Fruit fly (Drosophila melanogaster) whole organism, larva: Measurements from ENCODE around the gene CG11588.

Source experiments
- noc ChIP-seq: fragments of 200-800 bp; sonication (Bioruptor generic); optimal IDR thresholded peaks from 3 replicates; lab custom pipeline; 2019; ENCODE audit warnings: missing biosample characterization, mild to moderate bottlenecking, missing genetic modification characterization, moderate library complexity

The CG11588 gene

DNA sequence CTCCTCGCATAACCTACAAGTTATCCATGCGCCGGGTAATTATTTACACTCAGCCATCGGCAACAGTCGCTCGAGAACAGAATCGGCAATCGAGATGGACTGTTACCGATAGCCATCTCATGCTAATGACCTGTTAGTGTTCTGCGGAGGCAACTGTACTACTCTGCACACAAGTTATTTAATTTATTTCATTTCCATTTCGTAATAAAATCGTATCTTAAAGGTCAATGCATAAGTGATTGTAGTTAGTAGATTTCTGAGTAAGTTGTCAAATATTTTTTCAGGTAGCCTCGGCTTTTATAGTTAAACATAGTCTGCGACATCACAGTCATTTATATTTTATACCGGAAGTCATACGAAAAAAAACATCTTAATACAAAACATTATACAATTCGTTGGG is at the start of gene CG11588:
CG11588 (plus strand) TSS at position 301 of the 400 bp plus-strand sequence.
- no peak for TF ChIP-seq noc (tag; lab: Kevin White, UChicago)

DNA sequence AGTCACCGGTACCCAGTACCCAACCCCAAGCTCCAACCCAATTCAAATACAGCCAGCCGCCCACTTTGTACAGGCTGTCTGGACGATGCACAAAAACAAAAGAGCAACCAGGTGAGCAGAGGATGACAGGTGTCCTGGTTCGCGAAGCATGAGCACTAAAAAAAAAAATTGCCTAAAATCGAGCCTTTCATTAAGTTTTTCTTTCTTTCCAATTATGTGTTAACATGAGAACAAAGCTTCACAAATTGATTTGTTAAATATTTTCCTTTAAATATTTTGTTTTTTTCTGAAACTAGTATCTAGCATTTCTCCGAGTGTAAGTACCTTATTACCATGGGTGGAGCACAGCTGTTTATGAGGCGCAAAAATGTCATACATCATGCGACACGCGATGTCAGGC is 46.6 kb upstream of the CG11588 start:
- no peak for TF ChIP-seq noc (tag; lab: Kevin White, UChicago)

DNA sequence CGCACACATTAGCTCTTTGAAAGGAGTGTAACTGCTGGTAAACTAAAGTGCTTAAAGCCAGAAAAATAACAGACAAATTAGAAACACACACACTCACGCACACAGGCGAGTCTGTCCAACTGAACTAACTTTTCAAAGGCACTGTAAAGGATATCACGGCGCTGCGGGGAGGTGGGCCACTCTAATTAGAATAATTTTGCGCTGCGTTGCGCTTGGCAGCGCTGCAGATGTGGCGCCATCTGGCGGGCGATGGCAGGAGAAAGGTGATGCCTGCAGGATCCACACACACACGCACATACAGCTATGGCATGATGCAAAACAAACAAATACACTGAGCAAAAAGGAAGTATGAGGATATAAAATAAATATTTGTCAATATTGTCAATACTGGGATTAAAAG is 45.3 kb upstream of the CG11588 start:
- TF ChIP-seq noc (tag; lab: Kevin White, UChicago): no peak

DNA sequence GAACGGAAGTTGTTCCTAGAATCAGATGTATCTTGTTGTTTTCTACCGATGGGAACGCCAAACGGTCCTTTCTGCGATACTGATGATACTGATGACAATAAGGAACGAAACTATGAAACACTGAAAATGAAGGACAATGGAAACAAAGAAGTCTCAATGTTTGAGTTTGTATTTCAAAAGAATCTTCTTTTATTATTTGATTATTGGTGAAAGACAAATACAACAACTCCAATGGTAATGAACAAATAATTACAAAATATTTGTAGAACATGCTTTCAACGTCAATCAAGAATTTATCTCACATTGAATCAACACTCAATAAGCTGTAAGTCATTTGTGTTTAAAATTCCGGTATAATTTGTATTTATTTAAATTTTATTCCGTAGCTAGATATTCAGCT is 42.5 kb upstream of the CG11588 start, which contains the start of gene Sprn:
Sprn (plus strand) TSS at position 301 of the 400 bp plus-strand sequence.
- TF ChIP-seq noc (tag; lab: Kevin White, UChicago): no peak

DNA sequence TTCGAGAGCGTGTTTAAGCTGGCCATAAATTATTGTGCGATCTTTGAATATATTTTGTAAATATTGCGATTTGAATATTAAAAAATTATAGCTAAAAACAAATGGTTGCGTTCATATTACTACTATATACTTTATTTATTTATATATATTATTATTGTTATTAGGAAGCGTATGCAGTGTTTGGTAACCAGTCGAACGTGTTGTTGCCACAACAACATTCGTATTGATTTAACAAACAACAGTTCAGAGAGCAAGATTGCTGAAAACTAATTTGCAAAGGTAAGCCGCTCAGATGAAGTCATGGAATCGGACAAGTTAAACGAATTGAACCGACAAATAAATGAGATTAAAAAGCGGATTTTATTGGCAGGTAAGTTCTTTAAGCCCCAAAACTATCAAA is 40.2 kb upstream of the CG11588 start, which contains the start of gene CCDC151:
CCDC151 (plus strand) TSS at position 301 of the 400 bp plus-strand sequence.
- TF ChIP-seq noc (tag; lab: Kevin White, UChicago): no peak

DNA sequence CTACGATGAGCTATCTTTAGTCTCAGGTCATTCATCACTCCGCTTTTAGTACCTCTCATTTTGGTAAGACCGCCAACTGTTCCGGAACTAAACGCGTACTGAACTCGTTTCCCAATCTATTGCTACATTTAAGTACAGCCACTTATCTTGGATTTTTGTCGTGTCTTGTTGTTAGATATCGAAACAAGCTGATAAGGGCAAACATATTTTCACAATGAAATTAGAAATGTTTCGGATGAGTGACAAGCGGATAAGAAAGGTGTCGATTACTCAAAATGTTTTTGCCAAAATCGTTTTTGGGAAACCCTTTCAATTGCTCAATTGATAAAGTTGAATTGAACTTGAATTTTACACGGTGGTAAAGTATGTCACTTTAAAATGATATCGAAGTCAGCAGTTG is 32.4 kb upstream of the CG11588 start, which contains the start of gene CG5897:
CG5897 (minus strand) TSS at position 101 of the 400 bp plus-strand sequence.
- TF ChIP-seq noc (tag; lab: Kevin White, UChicago): no peak

DNA sequence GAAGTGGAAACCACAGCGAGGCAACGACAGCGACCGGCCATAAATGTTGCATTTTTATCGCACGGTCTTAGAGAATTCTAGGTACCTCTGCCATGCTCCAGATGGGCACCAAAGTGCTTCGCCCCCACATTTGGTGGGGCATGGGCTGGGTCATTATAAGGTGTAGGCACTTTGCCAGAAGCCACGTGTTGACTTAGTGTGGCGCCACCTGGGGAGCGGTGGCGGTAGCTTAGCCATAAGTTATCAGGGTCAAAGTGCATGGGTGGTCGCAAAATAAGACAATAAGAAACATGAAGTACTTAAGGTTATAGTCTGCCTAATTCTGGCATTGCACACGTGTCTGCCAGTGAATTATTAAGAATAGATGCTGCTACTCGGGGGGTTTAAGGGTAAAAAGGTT is 28.5 kb upstream of the CG11588 start:
- no peak for TF ChIP-seq noc (tag; lab: Kevin White, UChicago)

DNA sequence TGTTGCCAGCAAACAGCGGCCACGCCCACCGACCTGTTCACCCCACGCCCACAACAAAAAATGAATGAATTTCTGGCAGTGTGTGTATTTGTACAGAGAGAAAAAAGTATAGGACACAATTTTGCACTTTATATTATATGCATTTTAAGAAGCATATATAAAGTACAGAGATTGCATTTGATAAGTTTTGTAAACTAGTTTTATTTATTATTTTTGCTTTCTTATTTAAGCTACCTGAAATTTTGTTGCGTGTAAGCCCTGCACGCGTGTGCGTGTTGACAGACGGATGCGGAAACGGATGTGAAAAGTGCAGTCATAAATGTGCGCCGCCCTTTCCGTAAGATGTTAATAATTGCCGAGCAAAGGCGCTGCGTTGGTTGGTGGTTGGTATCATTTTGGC is 24.6 kb upstream of the CG11588 start:
- no peak for TF ChIP-seq noc (tag; lab: Kevin White, UChicago)

DNA sequence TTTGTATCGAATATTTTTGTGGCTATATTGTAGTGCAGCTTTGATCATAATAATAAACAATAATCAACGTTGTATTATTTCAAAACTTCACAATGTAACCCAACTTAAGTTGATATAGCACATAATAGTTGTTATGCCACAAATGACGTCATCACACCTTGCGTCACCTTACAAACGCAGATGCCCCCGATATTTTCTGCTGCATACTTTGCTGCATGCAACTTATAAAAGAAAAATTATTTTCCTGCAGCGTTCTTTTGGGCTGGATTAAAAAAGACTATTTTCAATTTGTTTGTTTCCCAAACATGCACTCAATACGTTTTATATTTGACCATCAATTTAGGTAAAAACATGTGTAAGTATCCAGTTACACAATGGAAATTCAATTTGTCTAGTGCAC is 3.1 kb upstream of the CG11588 start:
- TF ChIP-seq noc (tag; lab: Kevin White, UChicago): no peak

DNA sequence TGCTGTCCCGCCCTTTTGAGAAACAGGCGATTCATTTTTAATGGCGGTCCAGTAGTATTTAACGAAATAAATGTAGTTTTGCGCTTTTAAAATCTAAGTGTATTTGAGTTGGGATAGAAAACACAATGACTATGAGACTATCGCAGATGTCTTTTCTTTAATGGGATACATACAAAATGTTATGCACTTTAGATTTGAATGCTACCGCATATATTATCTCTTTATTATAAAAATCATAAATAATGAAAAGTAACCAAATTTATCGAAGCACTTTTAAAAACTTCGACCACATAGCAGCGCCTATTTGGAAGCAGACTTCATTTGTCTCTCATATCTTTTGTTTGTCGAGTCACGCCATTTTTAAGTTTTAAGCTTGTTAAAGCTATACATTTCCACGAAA is 3.3 kb downstream of the CG11588 start, which contains the start of gene SdhAL:
SdhAL (minus strand) TSS at position 101 of the 400 bp plus-strand sequence.
- no peak for TF ChIP-seq noc (tag; lab: Kevin White, UChicago)

DNA sequence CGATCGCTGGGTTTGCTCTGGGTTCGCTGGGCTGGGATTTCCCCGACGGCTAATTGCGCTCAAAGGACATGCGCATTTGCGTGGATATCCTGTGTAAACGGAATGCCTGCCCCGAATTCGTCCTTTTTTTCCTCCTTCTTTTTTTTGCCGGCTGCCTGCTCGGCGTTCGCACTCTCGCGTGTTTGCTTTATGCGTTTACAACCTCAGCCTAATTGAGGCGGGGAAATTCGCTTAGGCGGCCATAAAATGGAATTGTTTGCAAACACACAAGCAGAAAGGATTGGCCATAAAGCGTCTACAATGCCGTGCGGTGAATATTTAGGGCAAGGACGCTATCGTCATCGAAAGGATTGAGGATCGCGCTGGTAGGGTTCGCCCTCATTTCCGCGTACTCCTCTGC is 4.1 kb downstream of the CG11588 start:
- no peak for TF ChIP-seq noc (tag; lab: Kevin White, UChicago)

DNA sequence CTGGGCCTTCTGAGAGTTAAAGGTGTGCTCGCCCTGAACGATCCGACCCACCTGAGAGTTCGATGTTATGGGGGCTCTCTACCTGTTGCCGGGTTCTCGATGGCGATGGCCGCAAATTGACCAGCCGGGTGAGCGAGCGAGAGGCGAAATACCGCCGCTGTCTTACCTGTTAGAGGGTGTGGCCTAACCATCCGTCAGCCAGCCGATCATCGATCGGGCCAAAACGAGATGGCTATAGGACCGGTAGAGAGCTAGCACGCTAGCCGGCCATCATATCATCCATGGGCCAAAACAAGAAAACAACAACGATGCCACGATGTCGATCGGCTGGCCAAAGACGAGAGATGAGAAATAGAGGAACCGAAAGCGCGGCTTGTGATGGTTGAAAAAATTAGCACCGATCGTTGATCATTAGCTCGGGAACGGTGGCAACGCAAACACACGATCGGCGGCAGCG is 6.0 kb downstream of the CG11588 start, which contains the start of gene byn:
byn (plus strand) TSS at position 407 of the 457 bp plus-strand sequence.
- TF ChIP-seq noc (tag; lab: Kevin White, UChicago): no peak

DNA sequence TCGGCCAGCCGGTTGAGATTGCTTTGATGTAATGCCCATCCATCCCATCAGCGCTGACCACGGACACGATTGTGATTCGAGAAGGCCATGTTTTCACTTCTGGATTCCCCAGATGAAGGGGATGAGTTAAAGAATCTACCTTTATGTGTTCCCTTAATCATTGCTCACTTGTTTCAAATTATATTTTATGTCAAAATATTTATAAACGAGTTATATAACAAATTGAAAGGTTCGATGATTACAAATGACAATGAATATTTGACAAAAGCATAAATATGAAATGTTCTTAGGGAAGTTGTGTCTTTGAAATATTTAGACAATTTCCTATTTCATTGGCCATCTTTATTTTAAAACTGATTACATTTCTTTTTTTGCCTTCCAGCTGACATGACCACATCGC is 10.3 kb downstream of the CG11588 start:
- TF ChIP-seq noc (tag; lab: Kevin White, UChicago): no peak

DNA sequence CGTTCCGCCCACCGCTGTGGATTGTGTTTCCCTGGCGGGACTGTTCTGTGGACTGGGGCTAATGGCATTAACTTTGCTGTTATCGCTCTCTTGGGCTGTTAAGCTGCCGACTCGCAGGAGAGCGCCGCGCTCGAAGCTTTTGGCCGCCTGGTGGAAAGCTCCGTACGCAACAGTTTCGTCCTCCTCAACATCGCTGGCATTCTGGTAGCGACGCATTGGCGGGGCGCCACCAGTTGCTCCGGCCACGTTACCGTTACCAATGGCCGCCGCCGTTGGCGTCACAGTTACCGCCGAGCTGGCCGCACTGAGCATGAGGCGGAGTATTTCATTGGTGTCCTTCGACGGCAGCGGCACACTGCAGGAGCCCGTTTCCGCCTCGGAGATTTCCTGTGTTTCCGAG is 16.0 kb downstream of the CG11588 start:
- TF ChIP-seq noc (tag; lab: Kevin White, UChicago): no peak

DNA sequence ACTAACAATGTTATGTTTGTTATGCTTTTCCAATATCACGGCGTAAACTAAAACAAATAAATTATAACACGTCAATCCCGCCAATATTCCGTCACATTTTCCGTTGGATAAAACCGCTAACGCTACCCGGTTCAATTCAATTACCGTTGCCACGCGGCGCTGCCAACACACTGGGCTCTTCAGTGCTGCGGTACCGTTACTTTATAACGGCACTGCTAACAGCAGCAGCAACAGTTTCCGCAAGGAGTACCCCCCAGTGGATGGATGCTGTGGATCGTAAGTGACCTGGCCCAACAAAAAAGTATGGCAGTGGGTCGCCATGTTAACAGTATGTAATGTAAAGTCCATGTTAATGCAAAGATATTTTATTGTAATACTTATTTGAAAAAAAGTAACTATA is 17.4 kb downstream of the CG11588 start, which contains the start of gene CG44837:
CG44837 (minus strand) TSS at position 157 of the 400 bp plus-strand sequence.
- no peak for TF ChIP-seq noc (tag; lab: Kevin White, UChicago)

DNA sequence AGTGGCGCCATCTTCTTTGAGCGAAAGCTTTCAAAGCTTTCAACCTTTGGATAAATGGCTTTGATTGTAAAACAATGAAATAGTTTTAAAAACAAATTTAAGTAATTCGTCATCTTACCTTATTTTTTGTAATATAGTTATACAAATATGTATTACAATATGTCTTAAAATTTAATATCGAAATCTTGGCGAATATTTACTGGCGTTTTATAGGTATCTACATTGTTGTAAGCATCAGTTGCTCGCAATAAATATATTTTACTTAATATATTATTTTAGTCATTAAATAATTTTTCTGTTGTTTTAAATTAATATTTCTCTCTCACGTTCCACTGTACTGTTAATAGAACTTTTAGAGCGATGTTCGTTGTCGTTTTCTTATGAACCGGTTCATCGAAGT is 20.3 kb downstream of the CG11588 start, which contains the start of gene Rpt4R:
Rpt4R (plus strand) TSS at position 301 of the 400 bp plus-strand sequence.
- no peak for TF ChIP-seq noc (tag; lab: Kevin White, UChicago)

DNA sequence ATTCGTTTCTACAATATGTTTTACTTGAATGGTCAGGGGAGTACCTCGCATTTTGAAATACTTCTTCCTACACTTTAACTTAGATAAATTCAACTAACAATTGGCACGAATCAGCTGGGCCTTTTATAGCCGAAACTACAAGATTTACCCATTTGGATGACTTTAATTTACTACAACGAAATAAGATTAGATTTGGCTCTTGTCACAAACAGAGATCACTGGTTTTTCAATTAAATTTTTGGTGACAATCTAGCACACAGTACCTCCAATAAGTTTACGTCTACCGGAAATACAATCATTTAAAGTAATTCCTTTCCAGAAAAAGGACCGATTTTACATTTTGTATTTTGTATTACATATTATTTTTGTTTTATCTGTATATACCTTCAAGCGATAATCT is 23.4 kb downstream of the CG11588 start, which contains the start of gene CG5883:
CG5883 (minus strand) TSS at position 101 of the 400 bp plus-strand sequence.
- TF ChIP-seq noc (tag; lab: Kevin White, UChicago): no peak
